Worm (Caenorhabditis elegans): ENCODE data around the gene ril-1.
A peak's percentile ranks its signal among the peaks of the same experiment; 100 is the strongest.

Gene ril-1

ce11 chrV:14521000-14521399, 2.9 kb downstream of the ril-1 start, which contains the start of gene C53A5.17:
TSS of gene C53A5.17 (minus strand) at chrV:14521100.
- TF ChIP-seq R02D3.7 (tag; optimal IDR thresholded peaks at IDR 0.05) (no peak), mdl-1 (tag; optimal IDR thresholded peaks at IDR 0.05) (no peak), lin-39 (tag; optimal IDR thresholded peaks at IDR 0.05) (no peak), unc-39 (tag; optimal IDR thresholded peaks at IDR 0.05) (no peak), aly-2 (tag; optimal IDR thresholded peaks at IDR 0.05) (no peak), C34F6.9 (tag; optimal IDR thresholded peaks at IDR 0.05) (no peak), blmp-1 (tag; optimal IDR thresholded peaks at IDR 0.05; ENCODE audit: insufficient read depth) (no peak), ZK546.5 (tag; optimal IDR thresholded peaks at IDR 0.05) (no peak), nhr-129 (tag; optimal IDR thresholded peaks at IDR 0.05) (no peak), snpc-4 (tag; optimal IDR thresholded peaks at IDR 0.05) (no peak), mbf-1 (tag; optimal IDR thresholded peaks at IDR 0.05) (no peak), sma-9 (GFP tag; optimal IDR thresholded peaks at IDR 0.05) (no peak), sma-9 (tag; optimal IDR thresholded peaks at IDR 0.05) (no peak), sem-4 (tag; optimal IDR thresholded peaks at IDR 0.05) (no peak), nhr-10 (tag; optimal IDR thresholded peaks at IDR 0.05) (no peak), ceh-82 (tag; optimal IDR thresholded peaks at IDR 0.05) (no peak), egl-27 (tag; optimal IDR thresholded peaks at IDR 0.05) (no peak), nhr-25 (tag; optimal IDR thresholded peaks at IDR 0.05) (no peak), fos-1 (tag; optimal IDR thresholded peaks at IDR 0.05) (no peak)

- TF ChIP-seq ceh-16 (tag; optimal IDR thresholded peaks at IDR 0.05) (no peak), lin-11 (tag; optimal IDR thresholded peaks at IDR 0.05) (no peak), unc-55 (GFP tag; optimal IDR thresholded peaks at IDR 0.05) (no peak), ztf-4 (tag; optimal IDR thresholded peaks at IDR 0.05) (no peak), blmp-1 (tag; optimal IDR thresholded peaks at IDR 0.05; ENCODE audit: insufficient read depth) (no peak), snpc-4 (tag; optimal IDR thresholded peaks at IDR 0.05) (no peak), ama-1 (optimal IDR thresholded peaks at IDR 0.05) (no peak), alr-1 (tag; optimal IDR thresholded peaks at IDR 0.05) (no peak), nhr-77 (tag; optimal IDR thresholded peaks at IDR 0.05) (no peak), lin-13 (GFP tag; optimal IDR thresholded peaks at IDR 0.05) (no peak), gmeb-1 (tag; optimal IDR thresholded peaks at IDR 0.05) (no peak), crh-2 (tag; optimal IDR thresholded peaks at IDR 0.05) (no peak), C34F6.9 (tag; optimal IDR thresholded peaks at IDR 0.05) (no peak)
These were observed 4.7 kb downstream of the ril-1 start, which contains the start of gene R02D5.8 for ce11 chrV:14519268-14519667. TSS of gene R02D5.8 (minus strand) at chrV:14519368.

- TF ChIP-seq lin-13 (GFP tag; optimal IDR thresholded peaks at IDR 0.05) (no peak), elt-3 (tag; optimal IDR thresholded peaks at IDR 0.05) (no peak), aly-2 (tag; optimal IDR thresholded peaks at IDR 0.05) (no peak), nhr-77 (tag; optimal IDR thresholded peaks at IDR 0.05) (no peak), nhr-10 (tag; optimal IDR thresholded peaks at IDR 0.05) (no peak), nhr-237 (tag; optimal IDR thresholded peaks at IDR 0.05) (no peak), elt-1 (tag; optimal IDR thresholded peaks at IDR 0.05) (no peak), snpc-4 (tag; optimal IDR thresholded peaks at IDR 0.05) (no peak), mdl-1 (tag; optimal IDR thresholded peaks at IDR 0.05) (no peak), alr-1 (tag; optimal IDR thresholded peaks at IDR 0.05) (no peak), lin-11 (tag; optimal IDR thresholded peaks at IDR 0.05) (no peak), lin-39 (tag; optimal IDR thresholded peaks at IDR 0.05) (no peak), ceh-82 (tag; optimal IDR thresholded peaks at IDR 0.05) (no peak), egl-27 (tag; optimal IDR thresholded peaks at IDR 0.05) (no peak)
These were observed 5.9 kb downstream of the ril-1 start, which contains the start of gene R02D5.6 for ce11 chrV:14518010-14518409. TSS of gene R02D5.6 (minus strand) at chrV:14518110.

- TF ChIP-seq sma-3 (GFP tag; optimal IDR thresholded peaks at IDR 0.05) (peak; percentile 95), sem-4 (tag; optimal IDR thresholded peaks at IDR 0.05) (peak; percentile 49), blmp-1 (tag; optimal IDR thresholded peaks at IDR 0.05; ENCODE audit: insufficient read depth) (peak; percentile 97), nhr-237 (tag; optimal IDR thresholded peaks at IDR 0.05) (no peak), unc-55 (GFP tag; optimal IDR thresholded peaks at IDR 0.05) (no peak), C34F6.9 (tag; optimal IDR thresholded peaks at IDR 0.05) (no peak), nhr-21 (tag; optimal IDR thresholded peaks at IDR 0.05) (peak; percentile 72), nhr-129 (tag; optimal IDR thresholded peaks at IDR 0.05) (peak; percentile 42), egl-27 (tag; optimal IDR thresholded peaks at IDR 0.05) (peak; percentile 9), sma-9 (GFP tag; optimal IDR thresholded peaks at IDR 0.05) (peak; percentile 88), sma-9 (tag; optimal IDR thresholded peaks at IDR 0.05) (no peak), nhr-12 (tag; optimal IDR thresholded peaks at IDR 0.05) (no peak), fos-1 (tag; optimal IDR thresholded peaks at IDR 0.05) (peak; percentile 20), mdl-1 (tag; optimal IDR thresholded peaks at IDR 0.05) (peak; percentile 37 to 82), nhr-25 (tag; optimal IDR thresholded peaks at IDR 0.05) (peak; percentile 87)
These were observed 13.2 kb downstream of the ril-1 start, which contains the start of gene R02D5.9 for ce11 chrV:14510746-14511145. TSS of gene R02D5.9 (minus strand) at chrV:14511123.
